Worm (Caenorhabditis elegans): ENCODE data around the gene F55A11.8.

F55A11.8 gene

DNA sequence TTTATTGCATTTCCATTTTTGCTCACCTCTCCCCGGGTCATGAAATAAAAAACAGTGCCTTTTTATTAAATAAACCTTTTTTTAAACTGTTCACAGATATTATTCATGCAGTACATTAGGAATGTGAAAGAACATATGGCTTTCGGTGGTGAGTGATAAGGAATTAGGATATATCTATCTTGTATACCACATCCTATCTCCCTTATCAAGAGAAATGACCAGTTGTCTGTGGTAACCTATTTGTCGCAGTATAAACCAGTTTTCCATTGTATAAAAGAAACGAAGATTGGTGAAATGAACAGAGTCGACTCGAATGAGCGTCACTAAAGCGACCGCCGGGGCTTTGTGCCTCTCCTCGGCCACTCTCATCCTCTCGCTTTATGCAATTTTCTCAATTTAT is 41.3 kb downstream of the F55A11.8 start, which contains the start of gene col-158:
TSS of gene col-158 (plus strand) at position 301 of the 400 bp plus-strand sequence.
- no peak for TF ChIP-seq ztf-1 (GFP tag; conservative IDR thresholded peaks at IDR 0.05)
- TF ChIP-seq nhr-25 (tag; optimal IDR thresholded peaks at IDR 0.05), result no peak
- TF ChIP-seq nhr-6 (tag; optimal IDR thresholded peaks at IDR 0.05), result no peak
- no peak for TF ChIP-seq skn-1 (tag; optimal IDR thresholded peaks at IDR 0.05)
- TF ChIP-seq blmp-1 (tag; optimal IDR thresholded peaks at IDR 0.05; ENCODE audit: insufficient read depth), result no peak
- TF ChIP-seq R02D3.7 (tag; optimal IDR thresholded peaks at IDR 0.05), result no peak
- TF ChIP-seq gmeb-1 (tag; optimal IDR thresholded peaks at IDR 0.05), result no peak
- TF ChIP-seq lsy-2 (tag; optimal IDR thresholded peaks at IDR 0.05), result no peak
- no peak for TF ChIP-seq peb-1 (tag; optimal IDR thresholded peaks at IDR 0.05)

DNA sequence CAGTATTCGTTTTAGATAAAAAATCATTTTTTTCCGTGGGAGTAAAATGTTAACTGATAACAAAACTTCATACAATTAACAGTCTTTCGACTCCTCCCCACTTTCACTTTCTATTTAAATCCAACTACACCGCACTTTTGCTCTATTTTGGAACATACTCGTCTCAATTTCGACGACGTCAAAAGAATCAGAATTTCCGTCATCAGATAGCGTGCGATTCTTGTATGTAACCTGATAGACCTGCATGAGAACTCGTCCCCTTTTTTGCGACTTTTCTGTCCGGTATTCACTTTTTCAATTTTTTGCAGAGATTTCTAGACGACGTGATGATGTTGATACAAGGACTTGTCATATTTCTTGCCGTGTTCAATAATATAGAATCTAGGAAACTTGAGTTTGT is 45.3 kb downstream of the F55A11.8 start, which contains the start of gene pho-8:
TSS of gene pho-8 (plus strand) at position 301 of the 400 bp plus-strand sequence.
- TF ChIP-seq fos-1 (tag; optimal IDR thresholded peaks at IDR 0.05), result no peak
- no peak for TF ChIP-seq R02D3.7 (tag; optimal IDR thresholded peaks at IDR 0.05)
- no peak for TF ChIP-seq unc-62 (GFP tag; optimal IDR thresholded peaks at IDR 0.05)
- TF ChIP-seq peb-1 (tag; optimal IDR thresholded peaks at IDR 0.05), result no peak
- TF ChIP-seq ceh-16 (tag; optimal IDR thresholded peaks at IDR 0.05), result no peak
- no peak for TF ChIP-seq elt-3 (tag; optimal IDR thresholded peaks at IDR 0.05)
- no peak for TF ChIP-seq mdl-1 (tag; optimal IDR thresholded peaks at IDR 0.05)
- TF ChIP-seq nhr-129 (tag; optimal IDR thresholded peaks at IDR 0.05), result no peak
- TF ChIP-seq nhr-11 (tag; optimal IDR thresholded peaks at IDR 0.05), result no peak
- no peak for TF ChIP-seq crh-2 (tag; optimal IDR thresholded peaks at IDR 0.05)
- no peak for TF ChIP-seq dmd-4 (tag; optimal IDR thresholded peaks at IDR 0.05)
- TF ChIP-seq sem-4 (tag; optimal IDR thresholded peaks at IDR 0.05), result no peak
- TF ChIP-seq gmeb-1 (tag; optimal IDR thresholded peaks at IDR 0.05), result no peak

DNA sequence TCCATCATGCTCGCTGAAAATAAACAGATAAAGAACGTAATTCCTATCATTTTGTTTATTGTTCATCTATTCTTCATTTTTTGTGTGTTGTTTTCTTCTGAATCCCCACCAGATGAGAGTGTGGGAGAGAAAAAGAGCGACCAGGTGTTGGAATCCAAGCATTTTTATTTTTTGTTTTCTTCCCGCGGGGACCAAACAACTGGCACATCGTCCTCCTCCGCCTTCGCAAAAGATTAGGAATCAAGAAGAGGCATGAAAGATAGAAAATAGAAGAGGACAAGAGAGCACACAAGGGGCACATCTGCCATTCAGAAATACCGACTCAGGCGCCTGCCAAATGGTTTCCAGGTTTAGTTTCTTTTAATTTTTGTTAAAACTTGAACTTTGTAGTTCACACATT is 48.1 kb downstream of the F55A11.8 start, which contains the start of gene R13H4.2:
TSS of gene R13H4.2 (plus strand) at position 319 of the 400 bp plus-strand sequence.
- TF ChIP-seq sma-9 (GFP tag; optimal IDR thresholded peaks at IDR 0.05) (peak; percentile 15), sma-9 (tag; optimal IDR thresholded peaks at IDR 0.05) (no peak), nhr-77 (tag; optimal IDR thresholded peaks at IDR 0.05) (no peak), nhr-237 (tag; optimal IDR thresholded peaks at IDR 0.05) (no peak), F13H6.1 (tag; optimal IDR thresholded peaks at IDR 0.05) (peak; percentile 36), nhr-129 (tag; optimal IDR thresholded peaks at IDR 0.05) (peak; percentile 18), mdl-1 (tag; optimal IDR thresholded peaks at IDR 0.05) (no peak), peb-1 (tag; optimal IDR thresholded peaks at IDR 0.05) (no peak), lsy-2 (tag; optimal IDR thresholded peaks at IDR 0.05) (peak in 1 of 2 experiments; percentile 22), alr-1 (tag; optimal IDR thresholded peaks at IDR 0.05) (no peak), ama-1 (optimal IDR thresholded peaks at IDR 0.05) (no peak)

Measured in whole organism, L2 larva.